Worm (Caenorhabditis elegans) whole organism, L1 larva: Measurements from ENCODE around the gene frh-1.

Experiments used
- C04F5.9 ChIP-seq: sonication (generic microtip); optimal IDR thresholded peaks from 2 replicates; lab custom pipeline; 2016; ENCODE audit warnings: missing genetic modification characterization, missing compliant biosample characterization
- C16A3.4 ChIP-seq: fragments of 150-350 bp; optimal IDR thresholded peaks from 2 replicates; lab custom pipeline; 2014; ENCODE audit warnings: missing biosample characterization, missing genetic modification characterization
- F16B12.6 ChIP-seq: fragments of 150-350 bp; optimal IDR thresholded peaks from 2 replicates; lab custom pipeline; 2014; ENCODE audit warnings: missing biosample characterization, missing genetic modification characterization
- aha-1 ChIP-seq: fragments of 150-350 bp; optimal IDR thresholded peaks from 2 replicates; lab custom pipeline; 2014; ENCODE audit warnings: missing biosample characterization, missing genetic modification characterization
- alr-1 ChIP-seq: fragments of 200-800 bp; sonication (Bioruptor generic); optimal IDR thresholded peaks from 2 replicates; lab custom pipeline; 2018; ENCODE audit warnings: borderline replicate concordance, mild to moderate bottlenecking, missing genetic modification characterization, missing compliant biosample characterization
- ama-1 ChIP-seq: fragments of 150-350 bp; optimal IDR thresholded peaks from 2 replicates; lab custom pipeline; 2014
- ceh-8 ChIP-seq: fragments of 200-800 bp; sonication (Bioruptor generic); optimal IDR thresholded peaks from 2 replicates; lab custom pipeline; 2018; ENCODE audit warnings: mild to moderate bottlenecking, missing genetic modification characterization, moderate library complexity, missing compliant biosample characterization
- ceh-90 ChIP-seq: sonication (generic microtip); optimal IDR thresholded peaks from 2 replicates; lab custom pipeline; 2016; ENCODE audit warnings: missing genetic modification characterization, missing compliant biosample characterization
- ces-1 ChIP-seq: fragments of 150-350 bp; optimal IDR thresholded peaks from 2 replicates; lab custom pipeline; 2014; ENCODE audit warnings: missing biosample characterization, missing genetic modification reagents, missing genetic modification characterization
- efl-1 ChIP-seq, 4 experiments: fragments of 150-350 bp; optimal IDR thresholded peaks in 3 of 4; peaks in 1 of 4; 1 replicate in 1 of 4; 2 replicates in 3 of 4; lab custom pipeline; 2014; ENCODE audit warnings: missing biosample characterization in 2 of 4, missing genetic modification characterization in 2 of 4, missing genetic modification reagents in 2 of 4
- efl-3 ChIP-seq: fragments of 200-800 bp; sonication (Bioruptor generic); optimal IDR thresholded peaks from 2 replicates; lab custom pipeline; 2018; ENCODE audit warnings: mild to moderate bottlenecking, missing genetic modification characterization, missing compliant biosample characterization
- egl-13 ChIP-seq: sonication (generic microtip); optimal IDR thresholded peaks from 2 replicates; lab custom pipeline; 2016; ENCODE audit warnings: missing genotype, missing genetic modification reagents, missing genetic modification characterization, missing compliant biosample characterization
- fkh-10 ChIP-seq: sonication (generic microtip); optimal IDR thresholded peaks from 2 replicates; lab custom pipeline; 2017; ENCODE audit warnings: missing biosample characterization, missing genetic modification reagents, missing genetic modification characterization
- fkh-4 ChIP-seq: sonication (generic microtip); optimal IDR thresholded peaks from 2 replicates; lab custom pipeline; 2016; ENCODE audit warnings: missing compliant biosample characterization, missing genetic modification characterization, borderline replicate concordance
- fkh-8 ChIP-seq: sonication (generic microtip); optimal IDR thresholded peaks from 2 replicates; lab custom pipeline; 2016; ENCODE audit warnings: mild to moderate bottlenecking, missing genetic modification characterization, missing compliant biosample characterization
- grh-1 ChIP-seq: fragments of 200-800 bp; sonication (Bioruptor generic); IDR thresholded peaks from 2 replicates; pipeline ENCODE4 v1.3.6; 2022; ENCODE audit warnings: missing genetic modification reagents, missing genetic modification characterization, missing compliant biosample characterization
- hpl-2 ChIP-seq: fragments of 150-350 bp; optimal IDR thresholded peaks from 2 replicates; lab custom pipeline; 2014; ENCODE audit warnings: missing biosample characterization, missing genetic modification reagents, missing genetic modification characterization
- irx-1 ChIP-seq: sonication (generic microtip); optimal IDR thresholded peaks from 2 replicates; lab custom pipeline; 2016; ENCODE audit warnings: missing genetic modification characterization, missing compliant biosample characterization
- isw-1 ChIP-seq: fragments of 200-800 bp; sonication (Bioruptor generic); IDR thresholded peaks from 2 replicates; pipeline ENCODE4 v1.3.6; 2022; ENCODE audit warnings: missing genetic modification characterization, missing compliant biosample characterization
- jun-1 ChIP-seq: fragments of 150-350 bp; optimal IDR thresholded peaks from 2 replicates; lab custom pipeline; 2014; ENCODE audit warnings: missing biosample characterization, missing genetic modification reagents, missing genetic modification characterization
- lin-13 ChIP-seq: fragments of 150-350 bp; optimal IDR thresholded peaks from 2 replicates; lab custom pipeline; 2014; ENCODE audit warnings: missing biosample characterization, missing genetic modification reagents, missing genetic modification characterization
- lin-35 ChIP-seq, 2 experiments: fragments of 150-350 bp; optimal IDR thresholded peaks; 2 replicates each; lab custom pipeline; 2014; ENCODE audit warnings: missing biosample characterization in 2 of 2, missing genetic modification characterization in 2 of 2, missing genetic modification reagents in 2 of 2
- lin-39 ChIP-seq: fragments of 150-350 bp; optimal IDR thresholded peaks from 2 replicates; lab custom pipeline; 2014; ENCODE audit warnings: missing biosample characterization, missing genetic modification reagents, missing genetic modification characterization
- lir-3 ChIP-seq: sonication (generic microtip); optimal IDR thresholded peaks from 2 replicates; lab custom pipeline; 2016; ENCODE audit warnings: mild to moderate bottlenecking, missing genetic modification characterization, moderate library complexity, missing compliant biosample characterization; ENCODE audit not compliant: poor library complexity
- lsy-2 ChIP-seq, 2 experiments: fragments of 150-350 bp; optimal IDR thresholded peaks; 2 replicates each; lab custom pipeline; 2014; ENCODE audit warnings: missing biosample characterization in 2 of 2, missing genetic modification characterization in 2 of 2
- mab-9 ChIP-seq: fragments of 200-800 bp; sonication (Bioruptor generic); IDR thresholded peaks from 2 replicates; pipeline ENCODE4 v1.3.6; 2022; ENCODE audit warnings: missing genetic modification reagents, missing genetic modification characterization, missing compliant biosample characterization
- mdl-1 ChIP-seq, 2 experiments: fragments of 150-350 bp; optimal IDR thresholded peaks; 2 replicates each; lab custom pipeline; 2014 to 2017; ENCODE audit warnings: missing biosample characterization in 2 of 2, missing genetic modification characterization in 2 of 2, inconsistent platforms in 1 of 2
- mef-2 ChIP-seq: fragments of 150-350 bp; optimal IDR thresholded peaks from 2 replicates; lab custom pipeline; 2014; ENCODE audit warnings: missing biosample characterization, missing genetic modification characterization
- mep-1 ChIP-seq: fragments of 150-350 bp; optimal IDR thresholded peaks from 2 replicates; lab custom pipeline; 2014; ENCODE audit warnings: missing biosample characterization, missing genetic modification characterization
- nhr-12 ChIP-seq: sonication (generic microtip); optimal IDR thresholded peaks from 2 replicates; lab custom pipeline; 2017; ENCODE audit warnings: missing biosample characterization, missing genetic modification characterization
- nhr-20 ChIP-seq: sonication (generic microtip); optimal IDR thresholded peaks from 2 replicates; lab custom pipeline; 2016; ENCODE audit warnings: mild to moderate bottlenecking, missing genetic modification characterization, missing compliant biosample characterization
- nhr-47 ChIP-seq: sonication (generic microtip); optimal IDR thresholded peaks from 2 replicates; lab custom pipeline; 2016; ENCODE audit warnings: mild to moderate bottlenecking, missing genetic modification characterization, moderate library complexity, missing compliant biosample characterization
- nhr-71 ChIP-seq: sonication (generic microtip); optimal IDR thresholded peaks from 2 replicates; lab custom pipeline; 2016; ENCODE audit warnings: mild to moderate bottlenecking, missing genetic modification characterization, moderate library complexity, missing compliant biosample characterization
- nhr-77 ChIP-seq: fragments of 150-350 bp; optimal IDR thresholded peaks from 2 replicates; lab custom pipeline; 2014; ENCODE audit warnings: missing biosample characterization, missing genetic modification characterization
- nhr-84 ChIP-seq: sonication (generic microtip); optimal IDR thresholded peaks from 2 replicates; lab custom pipeline; 2017; ENCODE audit warnings: missing biosample characterization, missing genetic modification characterization
- nhr-85 ChIP-seq: sonication (generic microtip); peaks from one replicate; lab custom pipeline; 2016; ENCODE audit warnings: missing genetic modification characterization, inconsistent platforms, missing compliant biosample characterization
- nhr-90 ChIP-seq: sonication (generic microtip); optimal IDR thresholded peaks from 2 replicates; lab custom pipeline; 2016; ENCODE audit warnings: mild to moderate bottlenecking, missing genetic modification characterization, missing compliant biosample characterization; ENCODE audit not compliant: poor library complexity
- pqm-1 ChIP-seq: sonication (generic microtip); optimal IDR thresholded peaks from 3 replicates; lab custom pipeline; 2017; ENCODE audit warnings: missing biosample characterization, missing genetic modification characterization
- snpc-4 ChIP-seq: fragments of 150-350 bp; optimal IDR thresholded peaks from 2 replicates; lab custom pipeline; 2014; ENCODE audit warnings: missing biosample characterization, missing genetic modification characterization
- sptf-1 ChIP-seq: fragments of 150-350 bp; optimal IDR thresholded peaks from 2 replicates; lab custom pipeline; 2014; ENCODE audit warnings: missing biosample characterization, missing genetic modification characterization
- sup-37 ChIP-seq: fragments of 200-800 bp; sonication (Bioruptor generic); optimal IDR thresholded peaks from 2 replicates; lab custom pipeline; 2018; ENCODE audit warnings: mild to moderate bottlenecking, missing genetic modification characterization, missing compliant biosample characterization
- swsn-7 ChIP-seq: sonication (generic microtip); optimal IDR thresholded peaks from 2 replicates; lab custom pipeline; 2016; ENCODE audit warnings: missing genetic modification characterization, missing compliant biosample characterization
- tbx-2 ChIP-seq: sonication (generic microtip); optimal IDR thresholded peaks from 2 replicates; lab custom pipeline; 2016; ENCODE audit warnings: missing genetic modification characterization, missing compliant biosample characterization
- unc-86 ChIP-seq: sonication (generic microtip); optimal IDR thresholded peaks from 2 replicates; lab custom pipeline; 2016; ENCODE audit warnings: missing genetic modification characterization, missing compliant biosample characterization
- zag-1 ChIP-seq: fragments of 150-350 bp; optimal IDR thresholded peaks from 2 replicates; lab custom pipeline; 2014; ENCODE audit warnings: missing biosample characterization, missing genetic modification characterization
- zip-4 ChIP-seq: fragments of 200-800 bp; sonication (Bioruptor generic); optimal IDR thresholded peaks from 2 replicates; lab custom pipeline; 2018; ENCODE audit warnings: mild to moderate bottlenecking, missing genetic modification characterization, moderate library complexity, missing compliant biosample characterization
- ztf-11 ChIP-seq, 2 experiments: sonication (generic microtip); optimal IDR thresholded peaks; 2 replicates each; lab custom pipeline; 2016 to 2017; ENCODE audit warnings: missing genetic modification characterization in 2 of 2, missing biosample characterization in 1 of 2, missing compliant biosample characterization in 1 of 2
- ztf-4 ChIP-seq: fragments of 150-350 bp; optimal IDR thresholded peaks from 2 replicates; lab custom pipeline; 2014; ENCODE audit warnings: missing biosample characterization, missing genetic modification characterization

frh-1 gene

DNA sequence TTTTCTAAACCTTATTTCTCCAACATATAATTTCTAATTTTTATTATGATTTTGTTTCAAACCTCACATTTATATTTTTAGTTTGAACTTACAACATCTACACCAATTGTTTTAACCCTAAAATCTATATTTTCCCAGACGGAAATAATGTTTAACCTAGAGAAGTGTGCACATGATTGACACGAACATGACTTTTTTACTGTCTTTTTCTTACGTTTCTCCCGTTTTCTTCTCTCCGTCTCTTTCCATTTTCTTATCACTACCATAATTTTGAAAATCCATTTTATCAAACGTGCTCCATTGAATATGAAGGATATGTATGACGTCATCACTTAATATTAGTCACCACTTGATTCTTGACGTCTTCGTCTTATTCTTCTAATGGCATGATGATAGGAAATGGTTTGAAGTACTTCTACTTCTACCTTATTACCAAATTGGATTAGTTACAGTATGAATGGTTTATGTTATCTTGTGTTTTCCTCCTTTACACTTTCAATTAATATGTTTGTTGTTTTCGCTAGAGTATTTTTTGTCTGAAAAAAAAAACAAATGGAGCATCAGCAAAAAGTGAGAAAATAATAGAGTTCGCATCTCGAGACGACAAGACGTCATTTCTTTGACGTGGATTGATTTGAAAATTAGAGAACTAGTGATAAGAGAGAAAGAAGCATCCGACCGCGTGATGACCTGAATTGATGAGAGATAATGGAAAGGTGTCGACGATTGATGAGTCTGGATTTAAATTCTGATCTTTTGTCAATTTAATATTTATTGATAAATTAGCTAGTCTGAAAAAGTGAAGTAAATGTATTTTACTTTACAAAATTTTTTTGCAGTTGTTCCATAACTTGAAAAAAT is 14.9 kb downstream of the frh-1 start (continued):
- TF ChIP-seq nhr-85, result peak; percentile 74
- no peak for TF ChIP-seq egl-13
- no peak for TF ChIP-seq lir-3 (tag; lab: Kevin White, UChicago)

DNA sequence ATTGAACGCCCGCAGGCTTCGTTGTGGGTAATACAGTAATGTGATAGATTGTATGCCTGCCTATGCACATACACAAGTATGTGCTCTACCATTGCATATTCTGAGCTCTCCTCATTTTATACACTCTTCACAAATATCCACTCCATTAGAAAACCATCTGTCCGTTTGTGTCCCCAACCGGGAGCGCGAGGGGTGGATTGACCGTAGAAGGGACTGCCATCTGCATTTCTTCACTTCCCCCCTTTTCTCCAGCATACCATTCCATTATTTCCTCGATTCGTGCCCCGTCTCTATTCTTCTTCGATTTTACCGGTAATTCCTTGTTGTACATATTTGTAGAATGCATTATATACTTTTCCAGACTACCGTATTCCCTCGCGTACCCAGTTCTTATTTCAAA is 15.9 kb downstream of the frh-1 start:
- no peak for TF ChIP-seq C04F5.9
- no peak for TF ChIP-seq aha-1 (tag; lab: Kevin White, UChicago)
- TF ChIP-seq efl-1 (optimal IDR thresholded peaks at IDR 0.05; lab: Kevin White, UChicago), result no peak
- TF ChIP-seq efl-1 (GFP tag; optimal IDR thresholded peaks at IDR 0.05 in 1 of 2; lab: Kevin White, UChicago), result peak in 1 of 2 experiments; percentile 10
- TF ChIP-seq nhr-85, result peak; percentile 70

DNA sequence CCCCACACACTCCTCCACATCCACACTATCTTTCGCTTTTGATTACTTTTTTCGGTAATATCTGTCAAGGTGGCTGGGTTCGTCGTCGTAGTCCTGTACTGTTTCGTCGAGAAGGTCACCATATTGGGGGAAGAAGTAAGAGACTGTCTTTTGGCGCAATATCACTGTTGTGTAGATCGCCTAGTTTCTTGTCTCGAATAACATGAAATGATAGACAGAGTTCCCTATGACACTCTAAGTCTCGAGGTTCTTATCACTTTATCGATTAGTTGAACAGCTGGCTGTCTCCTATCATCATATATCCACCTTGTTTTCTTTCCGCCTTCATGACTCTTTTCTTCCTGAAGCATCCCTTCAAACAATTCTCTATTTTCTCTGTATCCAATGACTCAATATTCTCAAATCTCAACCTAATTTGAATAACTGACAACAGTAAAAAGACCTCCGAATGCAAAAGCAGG is 16.8 kb downstream of the frh-1 start:
- TF ChIP-seq tbx-2 (peak; percentile 16), fkh-10 (GFP tag; lab: Kevin White, UChicago) (no peak), swsn-7 (tag; lab: Kevin White, UChicago) (no peak), lin-35 (GFP tag; optimal IDR thresholded peaks at IDR 0.05; lab: Kevin White, UChicago) (peak in 1 of 2 experiments; percentile 2), ceh-8 (GFP tag; lab: Kevin White, UChicago) (no peak), F16B12.6 (tag; lab: Kevin White, UChicago) (no peak), mdl-1 (tag; optimal IDR thresholded peaks at IDR 0.05; lab: Kevin White, UChicago) (peak in 1 of 2 experiments; percentile 14), lin-39 (tag; lab: Kevin White, UChicago) (no peak), nhr-20 (peak; percentile 31), jun-1 (no peak), nhr-47 (tag; lab: Kevin White, UChicago) (no peak), mep-1 (no peak), snpc-4 (tag; lab: Kevin White, UChicago) (no peak), lsy-2 (tag; optimal IDR thresholded peaks at IDR 0.05; lab: Kevin White, UChicago) (peak; percentile 21 to 33), nhr-84 (tag; lab: Kevin White, UChicago) (no peak), mab-9 (GFP tag; lab: Robert Waterston, UW) (no peak), nhr-12 (tag; lab: Kevin White, UChicago) (no peak), fkh-4 (tag; lab: Kevin White, UChicago) (no peak), grh-1 (GFP tag; lab: Robert Waterston, UW) (0 out of 2 replicates have a peak, but pooled peaks have one; percentile 17), nhr-90 (tag; lab: Kevin White, UChicago) (peak; percentile 26), unc-86 (no peak), pqm-1 (tag; lab: Kevin White, UChicago) (no peak), lir-3 (tag; lab: Kevin White, UChicago) (no peak), fkh-8 (tag; lab: Kevin White, UChicago) (no peak), zag-1 (tag; lab: Kevin White, UChicago) (no peak), ceh-90 (tag; lab: Kevin White, UChicago) (no peak), isw-1 (no peak), ama-1 (lab: Kevin White, UChicago) (no peak), C16A3.4 (tag; lab: Kevin White, UChicago) (peak; percentile 8), ztf-4 (tag; lab: Kevin White, UChicago) (no peak), alr-1 (tag; lab: Kevin White, UChicago) (no peak), hpl-2 (GFP tag; lab: Kevin White, UChicago) (no peak), ztf-11 (tag; optimal IDR thresholded peaks at IDR 0.05; lab: Kevin White, UChicago) (no peak), efl-3 (GFP tag; lab: Kevin White, UChicago) (no peak), ces-1 (GFP tag; lab: Kevin White, UChicago) (no peak), nhr-77 (tag; lab: Kevin White, UChicago) (no peak), irx-1 (tag; lab: Kevin White, UChicago) (no peak), nhr-71 (tag; lab: Kevin White, UChicago) (peak; percentile 41), zip-4 (GFP tag; lab: Kevin White, UChicago) (no peak), sup-37 (GFP tag; lab: Kevin White, UChicago) (no peak), sptf-1 (no peak), lin-13 (GFP tag; lab: Kevin White, UChicago) (no peak), nhr-85 (peak; percentile 76), mef-2 (tag; lab: Kevin White, UChicago) (no peak)
